Fruit fly (Drosophila melanogaster) whole organism, pupa: ENCODE data around the gene CG16749.

ENCODE experiments used
- CG10348 ChIP-seq: fragments of 200-800 bp; sonication (Bioruptor generic); IDR thresholded peaks from 2 replicates; pipeline ENCODE4 v1.3.6; 2022; ENCODE audit warnings: missing biosample characterization, missing genetic modification characterization
- CG12605 ChIP-seq: fragments of 200-800 bp; sonication (Bioruptor generic); IDR thresholded peaks from 2 replicates; pipeline ENCODE4 v1.3.6; 2022; ENCODE audit warnings: missing biosample characterization, missing genetic modification characterization
- CG14655 ChIP-seq: fragments of 200-800 bp; sonication (Bioruptor generic); optimal IDR thresholded peaks from 3 replicates; lab custom pipeline; 2017; ENCODE audit warnings: mild to moderate bottlenecking, missing biosample characterization, missing genetic modification reagents, missing genetic modification characterization
- CG15710 ChIP-seq: fragments of 200-800 bp; sonication (Bioruptor generic); optimal IDR thresholded peaks from 2 replicates; lab custom pipeline; 2018; ENCODE audit warnings: missing biosample characterization, mild to moderate bottlenecking, missing genetic modification characterization, moderate library complexity
- CG32121 ChIP-seq: fragments of 200-800 bp; sonication (Bioruptor generic); IDR thresholded peaks from 2 replicates; pipeline ENCODE4 v1.3.6; 2022; ENCODE audit warnings: missing biosample characterization, missing genetic modification characterization
- CG34367 ChIP-seq: fragments of 200-800 bp; sonication (Bioruptor generic); optimal IDR thresholded peaks from 2 replicates; lab custom pipeline; 2018; ENCODE audit warnings: missing biosample characterization, mild to moderate bottlenecking, missing genetic modification characterization
- CG4496 ChIP-seq: fragments of 200-800 bp; sonication (Bioruptor generic); IDR thresholded peaks from 3 replicates; pipeline ENCODE4 v1.3.6; 2022; ENCODE audit warnings: missing biosample characterization, missing genetic modification characterization
- CG8159 ChIP-seq: fragments of 200-800 bp; sonication (Bioruptor generic); optimal IDR thresholded peaks from 3 replicates; lab custom pipeline; 2018; ENCODE audit warnings: missing biosample characterization, mild to moderate bottlenecking, missing genetic modification characterization, moderate library complexity
- D1 ChIP-seq: fragments of 200-800 bp; sonication (Bioruptor generic); optimal IDR thresholded peaks from 2 replicates; lab custom pipeline; 2018; ENCODE audit warnings: missing biosample characterization, mild to moderate bottlenecking, missing genetic modification characterization, moderate library complexity
- EcR ChIP-seq: fragments of 200-800 bp; sonication (Bioruptor generic); optimal IDR thresholded peaks from 3 replicates; lab custom pipeline; 2019; ENCODE audit warnings: missing biosample characterization, missing genetic modification characterization, mild to moderate bottlenecking, moderate library complexity, missing genetic modification reagents
- Pif1A ChIP-seq: fragments of 200-800 bp; sonication (Bioruptor generic); optimal IDR thresholded peaks from 3 replicates; lab custom pipeline; 2016; ENCODE audit warnings: missing biosample characterization, missing genetic modification characterization
- Pif1B ChIP-seq: fragments of 200-800 bp; sonication (Bioruptor generic); optimal IDR thresholded peaks from 3 replicates; lab custom pipeline; 2016; ENCODE audit warnings: missing biosample characterization, missing genetic modification characterization
- Snoo ChIP-seq: fragments of 200-800 bp; sonication (Bioruptor generic); optimal IDR thresholded peaks from 3 replicates; lab custom pipeline; 2017; ENCODE audit warnings: missing biosample characterization, mild to moderate bottlenecking, missing genetic modification characterization, inconsistent platforms
- fd96Ca ChIP-seq: fragments of 200-800 bp; sonication (Bioruptor generic); IDR thresholded peaks from 3 replicates; pipeline ENCODE4 v1.3.6; 2022; ENCODE audit warnings: missing biosample characterization, missing genetic modification characterization

- no peak for TF ChIP-seq CG10348 (GFP tag; lab: Robert Waterston, UW)
- peak; percentile 89 for TF ChIP-seq CG8159 (tag; lab: Kevin White, UChicago)
- TF ChIP-seq CG4496 (GFP tag; lab: Robert Waterston, UW) = peak; percentile 80
- TF ChIP-seq CG34367 = peak; percentile 75
- TF ChIP-seq EcR (GFP tag; lab: Kevin White, UChicago) = peak; percentile 44
- TF ChIP-seq CG12605 (GFP tag; lab: Robert Waterston, UW) = peak; percentile 40
- peak; percentile 86 for TF ChIP-seq CG15710 (tag; lab: Kevin White, UChicago)
- peak; percentile 86 for TF ChIP-seq CG14655 (GFP tag; lab: Kevin White, UChicago)
- peak; percentile 80 for TF ChIP-seq Snoo
- peak; percentile 31 for TF ChIP-seq D1 (tag; lab: Kevin White, UChicago)
- TF ChIP-seq Pif1A (GFP tag; lab: Kevin White, UChicago) = peak; percentile 80
- peak; percentile 56 for TF ChIP-seq CG32121
- peak; percentile 82 for TF ChIP-seq Pif1B (GFP tag; lab: Kevin White, UChicago)
- TF ChIP-seq fd96Ca = peak; percentile 71; the same call in 1 of the 3 replicates
Measured at dm6 chr3R:9341189-9342012, 9.7 kb upstream of the CG16749 start.
